Worm (Caenorhabditis elegans) whole organism, L3 larva: Measurements from ENCODE around the gene fbxb-91.

ENCODE experiments used
- ZK546.5 ChIP-seq: sonication (generic microtip); optimal IDR thresholded peaks from 2 replicates; lab custom pipeline; 2017; ENCODE audit warnings: missing biosample characterization, missing genetic modification characterization
- ama-1 ChIP-seq: fragments of 150-350 bp; optimal IDR thresholded peaks from 2 replicates; lab custom pipeline; 2018
- jun-1 ChIP-seq: fragments of 150-350 bp; optimal IDR thresholded peaks from 2 replicates; lab custom pipeline; 2014; ENCODE audit warnings: missing biosample characterization, missing genetic modification reagents, missing genetic modification characterization
- lin-15B ChIP-seq: fragments of 150-350 bp; optimal IDR thresholded peaks from 2 replicates; lab custom pipeline; 2014; ENCODE audit warnings: missing biosample characterization, missing genetic modification characterization
- nhr-77 ChIP-seq: fragments of 150-350 bp; optimal IDR thresholded peaks from 2 replicates; lab custom pipeline; 2014; ENCODE audit warnings: missing biosample characterization, missing genetic modification characterization
- tbx-2 ChIP-seq: sonication (generic microtip); optimal IDR thresholded peaks from 2 replicates; lab custom pipeline; 2016; ENCODE audit warnings: mild to moderate bottlenecking, missing genetic modification characterization, missing compliant biosample characterization
- unc-62 ChIP-seq: fragments of 150-350 bp; sonication (generic microtip); optimal IDR thresholded peaks from 4 replicates; lab custom pipeline; 2014; ENCODE audit warnings: missing biosample characterization, missing genetic modification reagents, missing genetic modification characterization

DNA sequence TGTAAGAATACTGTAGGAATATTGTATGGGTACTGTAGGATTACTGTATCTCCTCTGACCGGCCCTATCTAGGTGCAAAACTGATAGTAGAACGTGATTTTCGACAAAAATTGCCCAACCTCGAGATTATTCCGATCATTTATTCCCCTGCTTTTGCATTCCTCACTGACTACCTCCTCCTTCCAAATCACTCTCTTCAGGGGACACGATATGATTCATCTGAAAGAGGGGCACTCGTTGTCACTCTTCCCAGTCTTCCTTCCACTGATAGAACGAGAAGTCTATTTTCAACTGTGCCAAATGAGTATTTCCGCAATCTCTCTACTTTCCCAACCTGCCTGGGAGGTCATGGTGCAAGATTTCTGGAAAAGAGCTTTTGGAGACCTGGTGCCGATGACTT is 10.9 kb downstream of the fbxb-91 start, which contains the start of gene F12E12.2:
- no peak for TF ChIP-seq jun-1 (tag; lab: Kevin White, UChicago)
- no peak for TF ChIP-seq unc-62 (GFP tag; lab: Kevin White, UChicago)
- TF ChIP-seq lin-15B (tag; lab: Kevin White, UChicago) = no peak
- no peak for TF ChIP-seq nhr-77 (tag; lab: Kevin White, UChicago)
- TF ChIP-seq tbx-2 = no peak
- TF ChIP-seq ama-1 (lab: Kevin White, UChicago) = no peak
- no peak for TF ChIP-seq ZK546.5 (tag; lab: Kevin White, UChicago)
